Worm (Caenorhabditis elegans) whole organism, L2 larva: ENCODE results near the gene srlf-15.

Experiments
- ZK546.5 ChIP-seq: sonication (generic microtip); optimal IDR thresholded peaks from 2 replicates; lab custom pipeline; 2017; ENCODE audit warnings: missing biosample characterization, missing genetic modification characterization
- blmp-1 ChIP-seq: sonication (generic microtip); optimal IDR thresholded peaks from 2 replicates; lab custom pipeline; 2017; ENCODE audit warnings: missing genetic modification characterization, mild to moderate bottlenecking, missing compliant biosample characterization, antibody characterized with exemption, moderate library complexity; ENCODE audit not compliant: insufficient read depth
- egl-27 ChIP-seq: sonication (generic microtip); optimal IDR thresholded peaks from 3 replicates; lab custom pipeline; 2017; ENCODE audit warnings: missing biosample characterization, missing genetic modification reagents, missing genetic modification characterization
- fos-1 ChIP-seq: fragments of 150-350 bp; optimal IDR thresholded peaks from 2 replicates; lab custom pipeline; 2014; ENCODE audit warnings: missing biosample characterization, missing genetic modification characterization
- lsy-2 ChIP-seq, 2 experiments: fragments of 150-350 bp in 1 of 2; sonication (generic microtip) in 1 of 2; optimal IDR thresholded peaks; 2 replicates each; lab custom pipeline; 2014 to 2017; ENCODE audit warnings: missing biosample characterization in 2 of 2, missing genetic modification characterization in 2 of 2
- nhr-11 ChIP-seq: fragments of 150-350 bp; optimal IDR thresholded peaks from 2 replicates; lab custom pipeline; 2014; ENCODE audit warnings: missing biosample characterization, missing genetic modification characterization
- ztf-4 ChIP-seq: fragments of 150-350 bp; optimal IDR thresholded peaks from 2 replicates; lab custom pipeline; 2014; ENCODE audit warnings: missing biosample characterization, missing genetic modification characterization

DNA sequence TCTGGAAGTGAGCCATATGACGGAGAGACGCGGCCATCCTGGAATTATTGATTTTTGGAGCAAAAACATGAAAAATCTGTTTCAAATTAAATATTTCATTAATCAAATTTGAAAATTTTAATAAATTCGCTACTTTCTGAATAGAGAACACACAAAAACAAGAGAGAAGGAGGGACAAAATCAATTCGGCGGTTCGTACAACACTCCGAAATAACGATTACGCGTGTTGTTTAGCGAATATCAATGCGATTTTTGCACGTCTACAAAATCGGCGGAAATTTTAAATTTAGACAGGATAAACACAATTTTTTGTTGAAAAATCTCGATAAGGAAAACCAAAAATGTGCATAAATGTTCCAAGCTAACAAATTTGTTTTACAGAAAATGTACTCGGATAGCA is 14.0 kb downstream of the srlf-15 start, which contains the start of the genes sdhd-1 and ilkp-1:
- TF ChIP-seq blmp-1 (tag; lab: Kevin White, UChicago) (no peak), fos-1 (peak; percentile 15), lsy-2 (tag; optimal IDR thresholded peaks at IDR 0.05; lab: Kevin White, UChicago) (peak in 1 of 2 experiments; percentile 75), ZK546.5 (tag; lab: Kevin White, UChicago) (no peak), egl-27 (tag; lab: Kevin White, UChicago) (no peak), ztf-4 (tag; lab: Kevin White, UChicago) (no peak), nhr-11 (no peak)
